Worm (Caenorhabditis elegans): ENCODE measurements around the gene W03C9.1.
A peak's percentile ranks its signal among the peaks of the same experiment; 100 is the strongest.

Gene W03C9.1

ce11 chrII:11976727-11977259 lies 14.9 kb upstream of the W03C9.1 start:
- TF ChIP-seq syd-9 (tag; optimal IDR thresholded peaks at IDR 0.05) (no peak), eyg-1 (tag; optimal IDR thresholded peaks at IDR 0.05) (no peak), C08G9.2 (tag; optimal IDR thresholded peaks at IDR 0.05) (no peak), ceh-31 (tag; optimal IDR thresholded peaks at IDR 0.05) (no peak), ceh-24 (tag; optimal IDR thresholded peaks at IDR 0.05) (no peak), dve-1 (tag; optimal IDR thresholded peaks at IDR 0.05) (no peak), hlh-15 (tag; optimal IDR thresholded peaks at IDR 0.05) (no peak), hlh-8 (tag; optimal IDR thresholded peaks at IDR 0.05) (no peak), dmd-4 (tag; optimal IDR thresholded peaks at IDR 0.05; ENCODE audit: borderline replicate concordance) (no peak), nfya-1 (tag; optimal IDR thresholded peaks at IDR 0.05) (no peak), ceh-18 (tag; optimal IDR thresholded peaks at IDR 0.05) (no peak), mec-3 (tag; optimal IDR thresholded peaks at IDR 0.05; ENCODE audit: borderline replicate concordance) (no peak), hlh-30 (tag; optimal IDR thresholded peaks at IDR 0.05; ENCODE audit: insufficient read depth) (no peak), fkh-6 (tag; optimal IDR thresholded peaks at IDR 0.05) (no peak), elt-2 (tag; optimal IDR thresholded peaks at IDR 0.05) (no peak)

- TF ChIP-seq nfya-1 (tag; optimal IDR thresholded peaks at IDR 0.05) = peak; percentile 4
- TF ChIP-seq pha-4 (tag; optimal IDR thresholded peaks at IDR 0.05) = no peak
- TF ChIP-seq ceh-19 (GFP tag; optimal IDR thresholded peaks at IDR 0.05) = no peak
- TF ChIP-seq ama-1 (optimal IDR thresholded peaks at IDR 0.05) = peak; percentile 79
- TF ChIP-seq C38D4.7 (GFP tag; optimal IDR thresholded peaks at IDR 0.05) = peak; percentile 25
- TF ChIP-seq tbx-2 (tag; optimal IDR thresholded peaks at IDR 0.05) = no peak
- no peak for TF ChIP-seq syd-9 (tag; optimal IDR thresholded peaks at IDR 0.05)
- no peak for TF ChIP-seq ceh-24 (tag; optimal IDR thresholded peaks at IDR 0.05)
- TF ChIP-seq rnt-1 (tag; optimal IDR thresholded peaks at IDR 0.05) = no peak
- no peak for TF ChIP-seq elt-4 (tag; optimal IDR thresholded peaks at IDR 0.05)
- TF ChIP-seq ceh-31 (tag; optimal IDR thresholded peaks at IDR 0.05) = no peak
- peak; percentile 23 for TF ChIP-seq elt-2 (tag; optimal IDR thresholded peaks at IDR 0.05)
- TF ChIP-seq unc-3 (GFP tag; conservative IDR thresholded peaks at IDR 0.05) = no peak
- no peak for TF ChIP-seq unc-3 (tag; optimal IDR thresholded peaks at IDR 0.05)
- no peak for TF ChIP-seq sox-2 (GFP tag; IDR thresholded peaks at IDR 0.05)
- TF ChIP-seq hlh-6 (tag; optimal IDR thresholded peaks at IDR 0.05) = no peak
- no peak for TF ChIP-seq ceh-45 (GFP tag; IDR thresholded peaks at IDR 0.05)
- TF ChIP-seq gmeb-2 (tag; optimal IDR thresholded peaks at IDR 0.05) = peak; percentile 67
- TF ChIP-seq nhr-232 (tag; optimal IDR thresholded peaks at IDR 0.05) = no peak
Measured at ce11 chrII:11974048-11974995, 12.4 kb upstream of the W03C9.1 start.

ce11 chrII:11973632-11974031 lies 11.7 kb upstream of the W03C9.1 start, which contains the start of gene acbp-6:
Gene acbp-6 (minus strand): TSS chrII:11973732.
- no peak for TF ChIP-seq odd-2 (tag; optimal IDR thresholded peaks at IDR 0.05)
- TF ChIP-seq ceh-22 (tag; optimal IDR thresholded peaks at IDR 0.05) = no peak
- no peak for TF ChIP-seq che-1 (tag; optimal IDR thresholded peaks at IDR 0.05)
- no peak for TF ChIP-seq dmd-4 (tag; optimal IDR thresholded peaks at IDR 0.05; ENCODE audit: borderline replicate concordance)
- no peak for TF ChIP-seq sox-2 (GFP tag; IDR thresholded peaks at IDR 0.05)
- no peak for TF ChIP-seq hlh-6 (tag; optimal IDR thresholded peaks at IDR 0.05)
- TF ChIP-seq hlh-13 (GFP tag; optimal IDR thresholded peaks at IDR 0.05) = no peak
- no peak for TF ChIP-seq syd-9 (tag; optimal IDR thresholded peaks at IDR 0.05)
- TF ChIP-seq F13H6.1 (tag; optimal IDR thresholded peaks at IDR 0.05) = no peak
- no peak for TF ChIP-seq dve-1 (tag; optimal IDR thresholded peaks at IDR 0.05)

ce11 chrII:11972266-11972665 lies 10.3 kb upstream of the W03C9.1 start:
- TF ChIP-seq hlh-15 (tag; optimal IDR thresholded peaks at IDR 0.05) (no peak), pha-2 (tag; optimal IDR thresholded peaks at IDR 0.05) (no peak), unc-55 (GFP tag; optimal IDR thresholded peaks at IDR 0.05) (no peak), ceh-19 (GFP tag; optimal IDR thresholded peaks at IDR 0.05) (no peak), K09A11.1 (tag; optimal IDR thresholded peaks at IDR 0.05; ENCODE audit: insufficient read depth) (no peak)

Data from whole organism, late embryonic.